Fruit fly (Drosophila melanogaster): ENCODE measurements around the gene CG10301.

DNA sequence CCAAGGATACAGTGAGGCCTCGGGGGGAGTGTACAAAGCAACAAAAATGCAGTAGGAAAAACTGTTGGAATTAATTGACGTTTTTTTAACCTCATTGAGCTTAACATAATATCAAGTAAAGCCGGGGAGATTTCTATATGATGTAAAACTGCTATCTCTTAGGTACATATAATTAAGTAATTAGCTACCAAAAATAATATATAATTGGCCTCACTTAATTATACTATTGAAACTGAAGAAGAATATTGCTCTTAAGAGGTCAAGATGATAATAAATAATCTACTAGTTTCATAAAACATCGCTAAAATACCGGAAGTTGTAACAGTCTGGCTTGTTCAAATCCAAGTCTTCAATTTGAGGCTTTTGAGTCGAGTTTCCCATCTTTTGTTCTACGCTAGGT, 42.5 kb upstream of the CG10301 start:
- no peak for TF ChIP-seq CG16779 (tag; optimal IDR thresholded peaks at IDR 0.05)
- TF ChIP-seq Ets21C (GFP tag; optimal IDR thresholded peaks at IDR 0.05): no peak
- TF ChIP-seq svp (GFP tag): peak; percentile 85
- no peak for TF ChIP-seq Sox15 (GFP tag; optimal IDR thresholded peaks at IDR 0.05)
- TF ChIP-seq CG15336 (GFP tag; IDR thresholded peaks at IDR 0.05): no peak

All from whole organism, prepupa.